Fruit fly (Drosophila melanogaster) whole organism, embryonic: ENCODE measurements around the gene Lmpt.

Experiments
- ATbp ChIP-seq: fragments of 200-800 bp; sonication (Bioruptor generic); optimal IDR thresholded peaks from 2 replicates; lab custom pipeline; 2017; ENCODE audit warnings: missing biosample characterization, mild to moderate bottlenecking, missing genetic modification characterization, missing genetic modification reagents
- Aef1 ChIP-seq: fragments of 200-800 bp; sonication (Bioruptor generic); IDR thresholded peaks from 3 replicates; pipeline ENCODE4 v1.3.6; 2022; ENCODE audit warnings: missing biosample characterization, missing genetic modification characterization
- B-H2 ChIP-seq: fragments of 200-800 bp; sonication (Bioruptor generic); optimal IDR thresholded peaks from 2 replicates; lab custom pipeline; 2018; ENCODE audit warnings: missing biosample characterization, mild to moderate bottlenecking, missing genetic modification characterization
- CG12942 ChIP-seq: fragments of 200-800 bp; sonication (Bioruptor generic); optimal IDR thresholded peaks from 3 replicates; lab custom pipeline; 2016; ENCODE audit warnings: missing biosample characterization, missing genetic modification characterization
- CG13296 ChIP-seq: fragments of 200-800 bp; sonication (Bioruptor generic); optimal IDR thresholded peaks from 3 replicates; lab custom pipeline; 2018; ENCODE audit warnings: missing biosample characterization, mild to moderate bottlenecking, missing genetic modification characterization
- CG17359 ChIP-seq: fragments of 200-800 bp; sonication (Bioruptor generic); optimal IDR thresholded peaks from 3 replicates; lab custom pipeline; 2018; ENCODE audit warnings: missing biosample characterization, mild to moderate bottlenecking, missing genetic modification characterization, moderate library complexity
- CG18599 ChIP-seq: fragments of 200-800 bp; sonication (Bioruptor generic); optimal IDR thresholded peaks from 3 replicates; lab custom pipeline; 2017; ENCODE audit warnings: missing biosample characterization, missing genetic modification characterization, mild to moderate bottlenecking, moderate library complexity, missing genetic modification reagents
- CG2129 ChIP-seq: fragments of 200-800 bp; sonication (Bioruptor generic); IDR thresholded peaks from 2 replicates; pipeline ENCODE4 v1.3.6; 2022; ENCODE audit warnings: missing biosample characterization, missing genetic modification characterization; ENCODE audit not compliant: partially characterized antibody
- CG30020 ChIP-seq: fragments of 200-800 bp; optimal IDR thresholded peaks from 2 replicates; lab custom pipeline; 2019; ENCODE audit warnings: missing biosample characterization, mild to moderate bottlenecking, missing genetic modification characterization, moderate library complexity
- CG34422 ChIP-seq: fragments of 200-800 bp; sonication (Bioruptor generic); IDR thresholded peaks from 3 replicates; pipeline ENCODE4 v1.3.6; 2022; ENCODE audit warnings: missing biosample characterization, missing genetic modification characterization
- CG3847 ChIP-seq: fragments of 200-800 bp; sonication (Bioruptor generic); IDR thresholded peaks from 2 replicates; pipeline ENCODE4 v1.3.6; 2022; ENCODE audit warnings: missing biosample characterization, missing genetic modification characterization
- CG4424 ChIP-seq: fragments of 200-800 bp; sonication (Bioruptor generic); optimal IDR thresholded peaks from 3 replicates; lab custom pipeline; 2016; ENCODE audit warnings: missing biosample characterization, missing genetic modification characterization
- CG6683 ChIP-seq: fragments of 200-800 bp; sonication (Bioruptor generic); optimal IDR thresholded peaks from 2 replicates; lab custom pipeline; 2017; ENCODE audit warnings: missing biosample characterization, mild to moderate bottlenecking, missing genetic modification characterization, missing genetic modification reagents
- CG6689 ChIP-seq: fragments of 200-800 bp; sonication (Bioruptor generic); IDR thresholded peaks from 2 replicates; pipeline ENCODE4 v1.3.6; 2022; ENCODE audit warnings: missing biosample characterization, missing genetic modification characterization
- CG6765 ChIP-seq: fragments of 200-800 bp; sonication (Bioruptor generic); optimal IDR thresholded peaks from 3 replicates; lab custom pipeline; 2017; ENCODE audit warnings: missing biosample characterization, mild to moderate bottlenecking, missing genetic modification characterization
- CG8944 ChIP-seq: fragments of 200-800 bp; sonication (Bioruptor generic); optimal IDR thresholded peaks from 3 replicates; lab custom pipeline; 2016; ENCODE audit warnings: missing biosample characterization, missing genetic modification characterization
- Dip3 ChIP-seq: fragments of 200-800 bp; sonication (Bioruptor generic); optimal IDR thresholded peaks from 3 replicates; lab custom pipeline; 2016; ENCODE audit warnings: missing biosample characterization, missing genetic modification characterization
- Drgx ChIP-seq: fragments of 200-800 bp; sonication (Bioruptor generic); IDR thresholded peaks from 2 replicates; pipeline ENCODE4 v1.3.6; 2022; ENCODE audit warnings: missing biosample characterization, missing genetic modification characterization
- E2f2 ChIP-seq: fragments of 200-800 bp; sonication (Bioruptor generic); IDR thresholded peaks from 2 replicates; pipeline ENCODE4 v1.3.6; 2022; ENCODE audit warnings: missing biosample characterization, missing genetic modification characterization
- Elba2 ChIP-seq: fragments of 200-800 bp; sonication (Bioruptor generic); optimal IDR thresholded peaks from 3 replicates; lab custom pipeline; 2016; ENCODE audit warnings: missing biosample characterization, missing genetic modification characterization
- Fer2 ChIP-seq: fragments of 200-800 bp; sonication (Bioruptor generic); optimal IDR thresholded peaks from 2 replicates; lab custom pipeline; 2018; ENCODE audit warnings: missing biosample characterization, mild to moderate bottlenecking, missing genetic modification characterization, moderate library complexity
- Hr78 ChIP-seq, 2 experiments: fragments of 200-800 bp in 1 of 2; fragments of >200 bp in 1 of 2; sonication (Bioruptor generic) in 1 of 2; optimal IDR thresholded peaks; 2 replicates each; lab custom pipeline; 2017 to 2019; ENCODE audit warnings: missing biosample characterization in 2 of 2, missing genetic modification characterization in 2 of 2, mild to moderate bottlenecking in 1 of 2, moderate library complexity in 1 of 2
- MESR4 ChIP-seq: fragments of 200-800 bp; sonication (Bioruptor generic); optimal IDR thresholded peaks from 2 replicates; lab custom pipeline; 2018; ENCODE audit warnings: missing biosample characterization, mild to moderate bottlenecking, missing genetic modification characterization, moderate library complexity
- Max ChIP-seq: fragments of 200-800 bp; sonication (Bioruptor generic); optimal IDR thresholded peaks from 2 replicates; lab custom pipeline; 2016; ENCODE audit warnings: missing biosample characterization, mild to moderate bottlenecking, missing genetic modification characterization
- PHDP ChIP-seq: fragments of 200-800 bp; sonication (Bioruptor generic); optimal IDR thresholded peaks from 3 replicates; lab custom pipeline; 2018; ENCODE audit warnings: missing biosample characterization, mild to moderate bottlenecking, missing genetic modification characterization, moderate library complexity
- Sin3A ChIP-seq: fragments of >200 bp; optimal IDR thresholded peaks from 2 replicates; lab custom pipeline; 2018
- Stat92E ChIP-seq, 3 experiments: fragments of >200 bp in 2 of 3; fragments of 200-800 bp in 1 of 3; sonication (Bioruptor generic) in 1 of 3; optimal IDR thresholded peaks; 2 replicates each; lab custom pipeline; 2017 to 2019; ENCODE audit warnings: missing biosample characterization in 3 of 3, missing genetic modification characterization in 3 of 3, mild to moderate bottlenecking in 1 of 3, moderate library complexity in 1 of 3
- Tbp ChIP-seq: fragments of >200 bp; optimal IDR thresholded peaks from 2 replicates; lab custom pipeline; 2018; ENCODE audit warnings: missing biosample characterization, missing genetic modification characterization
- ase ChIP-seq: fragments of 200-800 bp; sonication (Bioruptor generic); IDR thresholded peaks from 3 replicates; pipeline ENCODE4 v1.3.6; 2022; ENCODE audit warnings: missing biosample characterization, missing genetic modification characterization
- ato ChIP-seq: fragments of 200-800 bp; sonication (Bioruptor generic); IDR thresholded peaks from 2 replicates; pipeline ENCODE4 v1.3.6; 2022; ENCODE audit warnings: missing biosample characterization, missing genetic modification characterization; ENCODE audit not compliant: partially characterized antibody
- bowl ChIP-seq: fragments of 200-800 bp; sonication (Bioruptor generic); IDR thresholded peaks from 2 replicates; pipeline ENCODE4 v1.3.6; 2022; ENCODE audit warnings: missing biosample characterization, missing genetic modification characterization
- fru ChIP-seq: fragments of >200 bp; optimal IDR thresholded peaks from 2 replicates; lab custom pipeline; 2017
- gcm ChIP-seq: fragments of 200-800 bp; sonication (Bioruptor generic); optimal IDR thresholded peaks from 2 replicates; lab custom pipeline; 2019; ENCODE audit warnings: missing biosample characterization, mild to moderate bottlenecking, missing genetic modification characterization, moderate library complexity
- gcm2 ChIP-seq: fragments of 200-800 bp; sonication (Bioruptor generic); optimal IDR thresholded peaks from 2 replicates; lab custom pipeline; 2016; ENCODE audit warnings: missing biosample characterization, missing genetic modification characterization
- gro ChIP-seq: fragments of 200-800 bp; sonication (Bioruptor generic); optimal IDR thresholded peaks from 2 replicates; lab custom pipeline; 2016; ENCODE audit warnings: missing biosample characterization, missing genetic modification characterization
- gsb ChIP-seq: fragments of 200-800 bp; sonication (Bioruptor generic); IDR thresholded peaks from 2 replicates; pipeline ENCODE4 v1.3.6; 2022; ENCODE audit warnings: missing biosample characterization, missing genetic modification characterization
- insv ChIP-seq, 2 experiments: fragments of 200-800 bp; sonication (Bioruptor generic); optimal IDR thresholded peaks; 3 replicates each; lab custom pipeline; 2016 to 2018; ENCODE audit warnings: missing biosample characterization in 2 of 2, missing genetic modification characterization in 2 of 2
- jumu ChIP-seq: fragments of 200-800 bp; sonication (Bioruptor generic); optimal IDR thresholded peaks from 3 replicates; lab custom pipeline; 2016; ENCODE audit warnings: missing biosample characterization, missing genetic modification characterization
- kni ChIP-seq: fragments of 200-800 bp; sonication (Bioruptor generic); optimal IDR thresholded peaks from 3 replicates; lab custom pipeline; 2017; ENCODE audit warnings: mild to moderate bottlenecking, missing biosample characterization, missing genetic modification reagents, missing genetic modification characterization
- mirr ChIP-seq: fragments of 200-800 bp; sonication (Bioruptor generic); optimal IDR thresholded peaks from 3 replicates; lab custom pipeline; 2018; ENCODE audit warnings: missing biosample characterization, mild to moderate bottlenecking, missing genetic modification characterization
- ranshi ChIP-seq: fragments of 200-800 bp; sonication (Bioruptor generic); IDR thresholded peaks from 2 replicates; pipeline ENCODE4 v1.3.6; 2022; ENCODE audit warnings: missing biosample characterization, missing genetic modification characterization
- ro ChIP-seq: fragments of 200-800 bp; sonication (Bioruptor generic); IDR thresholded peaks from 2 replicates; pipeline ENCODE4 v1.3.6; 2022; ENCODE audit warnings: missing biosample characterization, missing genetic modification characterization
- sd ChIP-seq: fragments of 200-800 bp; sonication (Bioruptor generic); optimal IDR thresholded peaks from 3 replicates; lab custom pipeline; 2018; ENCODE audit warnings: missing biosample characterization, mild to moderate bottlenecking, missing genetic modification characterization, moderate library complexity
- sens ChIP-seq: fragments of 200-800 bp; sonication (Bioruptor generic); peaks from one replicate; lab custom pipeline; 2016; ENCODE audit warnings: missing biosample characterization, missing genetic modification characterization
- seq ChIP-seq: fragments of 200-800 bp; sonication (Bioruptor generic); IDR thresholded peaks from 2 replicates; pipeline ENCODE4 v1.3.6; 2022; ENCODE audit warnings: missing biosample characterization, missing genetic modification characterization
- sima ChIP-seq: fragments of 200-800 bp; sonication (Bioruptor generic); optimal IDR thresholded peaks from 2 replicates; lab custom pipeline; 2016; ENCODE audit warnings: missing biosample characterization, missing genetic modification characterization
- slbo ChIP-seq: fragments of 200-800 bp; sonication (Bioruptor generic); IDR thresholded peaks from 2 replicates; pipeline ENCODE4 v1.3.6; 2022; ENCODE audit warnings: missing biosample characterization, missing genetic modification characterization
- sug ChIP-seq: fragments of 200-800 bp; optimal IDR thresholded peaks from 2 replicates; lab custom pipeline; 2019; ENCODE audit warnings: missing biosample characterization, mild to moderate bottlenecking, missing genetic modification characterization, moderate library complexity
- tna ChIP-seq: fragments of 200-800 bp; sonication (Bioruptor generic); IDR thresholded peaks from 2 replicates; pipeline ENCODE4 v1.3.6; 2022; ENCODE audit warnings: missing biosample characterization, missing genetic modification characterization; ENCODE audit not compliant: partially characterized antibody
- zen2 ChIP-seq: fragments of 200-800 bp; sonication (Bioruptor generic); IDR thresholded peaks from 3 replicates; pipeline ENCODE4 v1.3.6; 2022; ENCODE audit warnings: missing biosample characterization, missing genetic modification characterization; ENCODE audit not compliant: partially characterized antibody

Gene Lmpt

dm6 chr3L:16969652-16970109 lies 104.6 kb downstream of the Lmpt start, which contains the start of gene Exn (continued):
- no peak for TF ChIP-seq CG6683 (GFP tag; lab: Kevin White, UChicago)
- TF ChIP-seq bowl (GFP tag; lab: Robert Waterston, UW) = no peak; the same call in 1 of the 2 replicates
- no peak for TF ChIP-seq gsb (GFP tag; lab: Robert Waterston, UW)
- TF ChIP-seq ato = no peak
- no peak for TF ChIP-seq insv (GFP tag; optimal IDR thresholded peaks at IDR 0.05; lab: Kevin White, UChicago)
- peak; percentile 66 for TF ChIP-seq sens
- TF ChIP-seq CG12942 = no peak
- no peak for TF ChIP-seq gcm2 (GFP tag; lab: Kevin White, UChicago)
- peak; percentile 36; the same call in 1 of the 2 replicates for TF ChIP-seq ranshi (GFP tag; lab: Robert Waterston, UW)
- 0 out of 3 replicates have a peak, but pooled peaks have one; percentile 60 for TF ChIP-seq zen2 (GFP tag; lab: Robert Waterston, UW)
- peak; percentile 34; the same call in 1 of the 2 replicates for TF ChIP-seq E2f2 (GFP tag; lab: Robert Waterston, UW)
- no peak for TF ChIP-seq ro (GFP tag; lab: Robert Waterston, UW)
- TF ChIP-seq CG4424 (GFP tag; lab: Kevin White, UChicago) = no peak
- 0 out of 2 replicates have a peak, but pooled peaks have one; percentile 16 for TF ChIP-seq slbo (GFP tag; lab: Robert Waterston, UW)
- 0 out of 3 replicates have a peak, but pooled peaks have one; percentile 31 for TF ChIP-seq ase (GFP tag; lab: Robert Waterston, UW)
- TF ChIP-seq Sin3A (lab: Kevin White, UChicago) = no peak
- no peak for TF ChIP-seq MESR4 (GFP tag; lab: Kevin White, UChicago)
- TF ChIP-seq tna (GFP tag; lab: Robert Waterston, UW) = peak; percentile 33; the same call in 1 of the 2 replicates
- TF ChIP-seq sug (tag; lab: Kevin White, UChicago) = peak; percentile 66
- peak; percentile 39 for TF ChIP-seq CG13296
- TF ChIP-seq Drgx = peak; percentile 29; the same call in 1 of the 2 replicates
- TF ChIP-seq PHDP (tag; lab: Kevin White, UChicago) = no peak
- TF ChIP-seq CG18599 (GFP tag; lab: Kevin White, UChicago) = peak; percentile 50
- no peak for TF ChIP-seq CG2129 (GFP tag; lab: Robert Waterston, UW)
- TF ChIP-seq CG17359 (tag; lab: Kevin White, UChicago) = peak; percentile 12
- peak; percentile 34 for TF ChIP-seq B-H2 (GFP tag; lab: Kevin White, UChicago)
- peak in 1 of 2 experiments; percentile 98 for TF ChIP-seq Hr78 (GFP tag; optimal IDR thresholded peaks at IDR 0.05; lab: Kevin White, UChicago)
- TF ChIP-seq gro (GFP tag; lab: Kevin White, UChicago) = peak; percentile 13
- TF ChIP-seq jumu = peak; percentile 12
- TF ChIP-seq sd (tag; lab: Kevin White, UChicago) = no peak
- TF ChIP-seq Aef1 (GFP tag; lab: Robert Waterston, UW) = no peak
- no peak for TF ChIP-seq Stat92E (GFP tag; optimal IDR thresholded peaks at IDR 0.05; lab: Kevin White, UChicago)
- no peak for TF ChIP-seq Max (GFP tag; lab: Kevin White, UChicago)
- TF ChIP-seq seq = no peak
- no peak for TF ChIP-seq Elba2 (GFP tag; lab: Kevin White, UChicago)
- TF ChIP-seq fru (lab: Kevin White, UChicago) = no peak
- TF ChIP-seq Dip3 (GFP tag; lab: Kevin White, UChicago) = peak; percentile 0
- TF ChIP-seq ATbp (GFP tag; lab: Kevin White, UChicago) = no peak
- no peak for TF ChIP-seq Tbp (GFP tag; lab: Kevin White, UChicago)
- peak; percentile 49; the same call in 1 of the 2 replicates for TF ChIP-seq CG3847 (GFP tag; lab: Robert Waterston, UW)
- peak; percentile 43 for TF ChIP-seq CG6765 (GFP tag; lab: Kevin White, UChicago)
- TF ChIP-seq Fer2 (tag; lab: Kevin White, UChicago) = no peak
- peak; percentile 47 for TF ChIP-seq kni (GFP tag; lab: Kevin White, UChicago)
- peak; percentile 57 for TF ChIP-seq mirr (GFP tag; lab: Kevin White, UChicago)
- TF ChIP-seq sima (GFP tag; lab: Kevin White, UChicago) = no peak
- TF ChIP-seq gcm (GFP tag; lab: Kevin White, UChicago) = peak; percentile 38
- TF ChIP-seq CG6689 (GFP tag; lab: Robert Waterston, UW) = no peak
- no peak for TF ChIP-seq CG8944 (GFP tag; lab: Kevin White, UChicago)
- TF ChIP-seq CG34422 (GFP tag; lab: Robert Waterston, UW) = peak; percentile 48; the same call in 1 of the 3 replicates
- TF ChIP-seq CG30020 (tag; lab: Kevin White, UChicago) = no peak
